Fruit fly (Drosophila melanogaster): ENCODE measurements around the gene CG4408.

Gene CG4408

dm6 chr3R:23392235-23392634 is 28.9 kb upstream of the CG4408 start:
- TF ChIP-seq CG12605 (GFP tag; IDR thresholded peaks at IDR 0.05) (peak; percentile 58; the same call in 1 of the 2 replicates), CG32121 (GFP tag; IDR thresholded peaks at IDR 0.05) (peak; percentile 35; the same call in 1 of the 2 replicates), CG4496 (GFP tag; IDR thresholded peaks at IDR 0.05) (peak; percentile 72), Pif1A (GFP tag; optimal IDR thresholded peaks at IDR 0.05) (peak; percentile 58), CG13204 (GFP tag; optimal IDR thresholded peaks at IDR 0.05) (no peak), CG15710 (tag; optimal IDR thresholded peaks at IDR 0.05) (no peak), CG8159 (tag; optimal IDR thresholded peaks at IDR 0.05) (peak; percentile 24), fd96Ca (GFP tag; IDR thresholded peaks at IDR 0.05) (peak; percentile 79), Ets98B (GFP tag; IDR thresholded peaks at IDR 0.05) (peak; percentile 56), Pif1B (GFP tag; optimal IDR thresholded peaks at IDR 0.05) (peak; percentile 22), CG14655 (GFP tag; optimal IDR thresholded peaks at IDR 0.05) (peak; percentile 83), CG9948 (tag; optimal IDR thresholded peaks at IDR 0.05) (peak; percentile 52), Snoo (tag; optimal IDR thresholded peaks at IDR 0.05) (no peak), CG10348 (GFP tag; IDR thresholded peaks at IDR 0.05) (no peak), D1 (tag; optimal IDR thresholded peaks at IDR 0.05) (no peak), EcR (GFP tag; optimal IDR thresholded peaks at IDR 0.05) (no peak), CG17806 (tag; optimal IDR thresholded peaks at IDR 0.05) (peak; percentile 53), CG8301 (tag; optimal IDR thresholded peaks at IDR 0.05) (peak; percentile 73), gl (tag; optimal IDR thresholded peaks at IDR 0.05) (no peak), rn (GFP tag; IDR thresholded peaks at IDR 0.05) (0 out of 2 replicates have a peak, but pooled peaks have one; percentile 20), CG34367 (tag; optimal IDR thresholded peaks at IDR 0.05) (no peak)

DNA sequence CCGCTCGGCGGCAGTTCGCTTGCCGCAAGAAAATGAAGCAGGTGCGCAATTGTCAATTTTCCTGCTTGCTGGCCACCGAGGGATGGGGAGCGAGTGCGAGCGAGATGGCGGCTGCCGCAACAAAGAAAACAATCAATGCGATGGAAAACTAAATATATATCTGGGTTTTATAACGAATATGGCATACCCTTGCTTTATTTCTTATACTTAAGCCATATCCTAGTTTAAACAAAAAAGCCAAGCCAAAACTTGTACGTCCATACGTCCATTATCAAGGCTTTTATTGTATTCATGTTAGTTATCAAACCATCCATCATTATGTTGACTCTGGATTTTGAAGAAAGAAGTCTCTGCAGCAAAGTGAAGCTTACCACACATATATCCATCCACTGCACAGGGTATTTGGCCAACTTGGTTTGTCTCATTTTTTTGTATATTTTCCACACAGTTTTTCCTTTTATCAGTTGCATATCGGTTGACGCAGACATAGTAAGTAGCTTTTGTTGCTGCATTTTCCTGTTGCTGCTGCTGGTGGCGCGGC is 27.5 kb upstream of the CG4408 start:
- TF ChIP-seq D1 (tag; optimal IDR thresholded peaks at IDR 0.05) (no peak), CG14655 (GFP tag; optimal IDR thresholded peaks at IDR 0.05) (peak; percentile 38), EcR (GFP tag; optimal IDR thresholded peaks at IDR 0.05) (no peak), Pif1A (GFP tag; optimal IDR thresholded peaks at IDR 0.05) (no peak), CG9948 (tag; optimal IDR thresholded peaks at IDR 0.05) (no peak), rn (GFP tag; IDR thresholded peaks at IDR 0.05) (no peak), CG15710 (tag; optimal IDR thresholded peaks at IDR 0.05) (no peak), CG8301 (tag; optimal IDR thresholded peaks at IDR 0.05) (peak; percentile 39), CG10348 (GFP tag; IDR thresholded peaks at IDR 0.05) (no peak), Ets98B (GFP tag; IDR thresholded peaks at IDR 0.05) (peak; percentile 46; the same call in 1 of the 2 replicates), CG13204 (GFP tag; optimal IDR thresholded peaks at IDR 0.05) (no peak), fd96Ca (GFP tag; IDR thresholded peaks at IDR 0.05) (no peak)

DNA sequence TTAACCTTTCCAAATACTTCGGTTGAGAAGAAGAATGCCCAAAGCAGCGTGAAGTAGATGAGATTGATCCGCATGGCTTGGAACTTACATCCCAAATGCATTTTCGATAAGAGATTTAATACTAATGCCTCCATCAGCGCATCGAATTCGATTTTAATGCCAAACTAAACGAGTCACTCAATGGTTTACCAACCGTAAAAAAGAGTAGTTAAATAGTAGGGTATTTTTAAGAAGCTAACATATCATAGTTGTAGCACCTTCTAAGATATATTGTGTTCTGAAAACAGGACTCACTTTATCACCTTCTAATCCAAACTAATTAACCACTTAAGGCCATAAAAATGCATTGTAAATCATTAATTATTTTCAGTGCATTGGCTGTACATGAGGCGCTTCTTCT is 25.4 kb upstream of the CG4408 start, which contains the start of gene CG31515:
TSS of gene CG31515 (minus strand) at position 101 of the 400 bp plus-strand sequence.
- TF ChIP-seq Pif1B (GFP tag; optimal IDR thresholded peaks at IDR 0.05): no peak
- no peak for TF ChIP-seq Pif1A (GFP tag; optimal IDR thresholded peaks at IDR 0.05)
- no peak for TF ChIP-seq CG9948 (tag; optimal IDR thresholded peaks at IDR 0.05)
- TF ChIP-seq rn (GFP tag; IDR thresholded peaks at IDR 0.05): no peak
- TF ChIP-seq CG10348 (GFP tag; IDR thresholded peaks at IDR 0.05): no peak
- no peak for TF ChIP-seq CG14655 (GFP tag; optimal IDR thresholded peaks at IDR 0.05)
- TF ChIP-seq CG17806 (tag; optimal IDR thresholded peaks at IDR 0.05): no peak
- TF ChIP-seq CG13204 (GFP tag; optimal IDR thresholded peaks at IDR 0.05): no peak
- no peak for TF ChIP-seq CG8301 (tag; optimal IDR thresholded peaks at IDR 0.05)
- TF ChIP-seq Ets98B (GFP tag; IDR thresholded peaks at IDR 0.05): no peak
- no peak for TF ChIP-seq CG8159 (tag; optimal IDR thresholded peaks at IDR 0.05)
- no peak for TF ChIP-seq D1 (tag; optimal IDR thresholded peaks at IDR 0.05)
- TF ChIP-seq EcR (GFP tag; optimal IDR thresholded peaks at IDR 0.05): no peak
- TF ChIP-seq gl (tag; optimal IDR thresholded peaks at IDR 0.05): no peak
- no peak for TF ChIP-seq CG12605 (GFP tag; IDR thresholded peaks at IDR 0.05)
- no peak for TF ChIP-seq CG4496 (GFP tag; IDR thresholded peaks at IDR 0.05)

DNA sequence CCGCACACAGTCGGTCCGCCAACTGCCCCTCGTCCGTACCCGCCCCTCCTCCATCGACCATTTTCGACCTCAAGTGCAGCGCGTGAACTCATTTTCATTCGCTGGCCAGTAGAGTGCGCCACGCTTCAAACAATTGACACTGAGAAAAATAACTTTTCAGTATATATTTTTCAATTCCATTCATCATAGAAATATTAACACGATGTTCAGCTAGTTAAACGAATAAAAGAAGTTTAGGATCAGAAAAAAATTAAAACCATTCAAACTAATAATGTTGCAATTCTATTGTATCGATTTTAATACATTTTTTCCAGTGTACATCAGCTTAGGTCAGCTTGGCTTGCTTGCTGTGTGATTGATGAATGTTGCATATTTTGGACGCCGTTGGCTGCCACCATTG is 23.5 kb upstream of the CG4408 start:
- no peak for TF ChIP-seq Pif1A (GFP tag; optimal IDR thresholded peaks at IDR 0.05)
- TF ChIP-seq CG4496 (GFP tag; IDR thresholded peaks at IDR 0.05): peak; percentile 70
- TF ChIP-seq CG13204 (GFP tag; optimal IDR thresholded peaks at IDR 0.05): no peak
- TF ChIP-seq fd96Ca (GFP tag; IDR thresholded peaks at IDR 0.05): peak; percentile 31; the same call in 1 of the 3 replicates
- 0 out of 2 replicates have a peak, but pooled peaks have one; percentile 27 for TF ChIP-seq rn (GFP tag; IDR thresholded peaks at IDR 0.05)
- no peak for TF ChIP-seq Snoo (tag; optimal IDR thresholded peaks at IDR 0.05)
- TF ChIP-seq CG8301 (tag; optimal IDR thresholded peaks at IDR 0.05): peak; percentile 38
- peak; percentile 32 for TF ChIP-seq CG14655 (GFP tag; optimal IDR thresholded peaks at IDR 0.05)
- TF ChIP-seq CG15710 (tag; optimal IDR thresholded peaks at IDR 0.05): no peak
- TF ChIP-seq CG34367 (tag; optimal IDR thresholded peaks at IDR 0.05): no peak
- no peak for TF ChIP-seq gl (tag; optimal IDR thresholded peaks at IDR 0.05)
- TF ChIP-seq CG17806 (tag; optimal IDR thresholded peaks at IDR 0.05): peak; percentile 31
- no peak for TF ChIP-seq D1 (tag; optimal IDR thresholded peaks at IDR 0.05)
- peak; percentile 41; the same call in 1 of the 2 replicates for TF ChIP-seq CG10348 (GFP tag; IDR thresholded peaks at IDR 0.05)
- TF ChIP-seq EcR (GFP tag; optimal IDR thresholded peaks at IDR 0.05): no peak
- TF ChIP-seq CG8159 (tag; optimal IDR thresholded peaks at IDR 0.05): peak; percentile 22
- TF ChIP-seq Pif1B (GFP tag; optimal IDR thresholded peaks at IDR 0.05): no peak
- TF ChIP-seq CG32121 (GFP tag; IDR thresholded peaks at IDR 0.05): peak; percentile 58
- TF ChIP-seq CG12605 (GFP tag; IDR thresholded peaks at IDR 0.05): peak; percentile 51; the same call in 1 of the 2 replicates
- TF ChIP-seq CG9948 (tag; optimal IDR thresholded peaks at IDR 0.05): peak; percentile 18
- TF ChIP-seq Ets98B (GFP tag; IDR thresholded peaks at IDR 0.05): peak; percentile 46; the same call in 1 of the 2 replicates

- peak; percentile 13 for TF ChIP-seq Pif1A (GFP tag; optimal IDR thresholded peaks at IDR 0.05)
- TF ChIP-seq EcR (GFP tag; optimal IDR thresholded peaks at IDR 0.05): no peak
- no peak for TF ChIP-seq CG34367 (tag; optimal IDR thresholded peaks at IDR 0.05)
Observed at dm6 chr3R:23386021-23386457, 22.7 kb upstream of the CG4408 start.
